Fruit fly (Drosophila melanogaster) whole organism, wandering third instar larva: ENCODE results near the gene PNUTS.

Source experiments
- GATAd ChIP-seq: sonication (Bioruptor generic); optimal IDR thresholded peaks from 2 replicates; lab custom pipeline; 2016; ENCODE audit warnings: missing biosample characterization, missing genetic modification characterization
- Myc ChIP-seq: fragments of >200 bp; optimal IDR thresholded peaks from 2 replicates; lab custom pipeline; 2017
- OdsH ChIP-seq: fragments of 200-800 bp; sonication (Bioruptor generic); optimal IDR thresholded peaks from 2 replicates; lab custom pipeline; 2016; ENCODE audit warnings: missing biosample characterization, mild to moderate bottlenecking, missing genetic modification characterization
- Rel ChIP-seq, 2 experiments: fragments of 200-800 bp; sonication (Bioruptor generic) in 1 of 2; optimal IDR thresholded peaks; 2 replicates in 1 of 2; 3 replicates in 1 of 2; lab custom pipeline; 2016 to 2019; ENCODE audit warnings: mild to moderate bottlenecking in 2 of 2, missing biosample characterization in 2 of 2, missing genetic modification characterization in 2 of 2, moderate library complexity in 1 of 2
- br ChIP-seq: fragments of 200-800 bp; sonication (Bioruptor generic); optimal IDR thresholded peaks from 2 replicates; lab custom pipeline; 2016; ENCODE audit warnings: missing biosample characterization, missing genetic modification characterization
- fru ChIP-seq: fragments of 200-800 bp; sonication (Bioruptor generic); optimal IDR thresholded peaks from 3 replicates; lab custom pipeline; 2016; ENCODE audit warnings: missing biosample characterization, mild to moderate bottlenecking, missing genetic modification characterization
- lola ChIP-seq: fragments of >200 bp; optimal IDR thresholded peaks from 2 replicates; lab custom pipeline; 2017; ENCODE audit warnings: missing biosample characterization, missing genetic modification characterization
- psq ChIP-seq: fragments of 200-800 bp; sonication (Bioruptor generic); optimal IDR thresholded peaks from 3 replicates; lab custom pipeline; 2017; ENCODE audit warnings: missing biosample characterization, mild to moderate bottlenecking, missing genetic modification characterization, moderate library complexity
- rgr ChIP-seq: fragments of 200-800 bp; sonication (Bioruptor generic); optimal IDR thresholded peaks from 3 replicates; lab custom pipeline; 2016; ENCODE audit warnings: missing biosample characterization, mild to moderate bottlenecking, missing genetic modification characterization
- usp ChIP-seq: fragments of >200 bp; optimal IDR thresholded peaks from 2 replicates; lab custom pipeline; 2017; ENCODE audit warnings: missing biosample characterization, missing genetic modification characterization

dm6 chr2L:913850-914391 is 43.7 kb downstream of the PNUTS start, which contains the start of gene GluRIIC:
- TF ChIP-seq Rel (GFP tag; optimal IDR thresholded peaks at IDR 0.05; lab: Kevin White, UChicago) (no peak), Rel (tag; optimal IDR thresholded peaks at IDR 0.05; lab: Kevin White, UChicago) (no peak), psq (no peak), fru (GFP tag; lab: Kevin White, UChicago) (no peak), lola (GFP tag; lab: Kevin White, UChicago) (no peak), br (GFP tag; lab: Kevin White, UChicago) (no peak), rgr (GFP tag; lab: Kevin White, UChicago) (no peak), usp (GFP tag; lab: Kevin White, UChicago) (no peak), GATAd (GFP tag; lab: Kevin White, UChicago) (no peak), Myc (lab: Kevin White, UChicago) (no peak), OdsH (GFP tag; lab: Kevin White, UChicago) (no peak)
